Fruit fly (Drosophila melanogaster): ENCODE data around the gene CG31917.

Gene CG31917

DNA sequence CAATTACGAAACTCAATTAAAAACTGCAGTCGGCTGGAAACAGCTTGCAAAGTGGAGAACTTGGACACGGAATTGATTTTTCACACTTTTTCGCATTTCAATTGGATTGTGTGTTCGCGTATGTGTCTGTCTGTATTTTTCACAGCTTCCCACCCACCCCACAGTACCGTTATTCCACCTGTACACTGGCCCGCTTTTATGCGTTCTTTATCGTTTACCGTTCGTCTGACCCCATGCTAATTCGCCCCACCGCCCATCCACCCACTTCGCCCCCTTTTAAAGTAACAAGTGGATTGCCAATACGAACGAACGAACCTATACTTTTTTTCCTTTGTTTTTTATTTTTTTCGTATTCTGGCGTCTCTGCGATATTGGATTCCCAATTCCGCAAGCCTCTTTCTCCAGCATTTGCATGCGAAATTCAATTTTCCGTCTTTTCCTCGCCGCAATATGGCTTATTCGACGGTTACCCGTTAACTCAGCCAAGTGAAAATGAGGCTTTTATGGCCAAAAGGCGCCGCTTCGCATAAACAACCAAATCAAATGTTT is 28.5 kb downstream of the CG31917 start:
- TF ChIP-seq pan (optimal IDR thresholded peaks at IDR 0.05) (no peak), EcR (GFP tag; optimal IDR thresholded peaks at IDR 0.05) (no peak), CG8478 (optimal IDR thresholded peaks at IDR 0.05) (no peak), psq (optimal IDR thresholded peaks at IDR 0.05) (no peak), usp (GFP tag; optimal IDR thresholded peaks at IDR 0.05) (no peak), Dll (optimal IDR thresholded peaks at IDR 0.05) (no peak)

DNA sequence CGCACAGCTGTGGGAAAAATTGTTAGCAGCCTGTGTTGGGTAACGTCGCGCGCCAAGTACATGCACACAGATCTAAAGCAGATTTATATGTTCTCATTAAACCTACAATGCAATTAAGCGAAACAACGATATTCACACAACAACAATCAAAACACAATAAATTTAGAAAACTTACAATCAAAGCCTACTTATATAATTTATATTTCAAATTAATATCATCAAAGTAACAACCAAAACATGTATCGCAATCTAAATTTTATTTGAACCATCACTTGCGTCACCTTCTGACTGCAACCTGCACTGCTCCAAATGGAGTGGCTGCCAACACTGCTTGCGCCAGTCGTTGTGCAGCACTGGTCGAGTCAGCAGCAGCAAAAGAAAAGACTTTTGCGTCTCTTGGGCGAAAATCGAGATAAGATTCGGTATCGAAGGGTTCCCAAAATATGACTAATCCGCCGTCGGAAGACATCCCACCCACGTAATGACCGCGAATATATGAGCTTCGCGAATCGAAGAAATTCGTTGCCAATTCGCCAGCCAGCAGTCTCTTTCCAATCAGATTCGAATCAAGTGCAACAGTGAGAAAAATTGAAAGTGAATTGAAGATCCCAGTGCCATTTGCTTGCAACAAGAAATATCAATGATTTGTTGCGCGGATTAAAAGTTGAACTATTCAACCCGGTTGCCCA is 29.2 kb downstream of the CG31917 start, which contains the start of the genes CG8892 and CG34126:
CG8892 (minus strand) TSS at position 315 of the 689 bp plus-strand sequence.
CG34126 (plus strand) TSS at position 337 of the 689 bp plus-strand sequence.
- TF ChIP-seq usp (GFP tag; optimal IDR thresholded peaks at IDR 0.05) (no peak), CG8478 (optimal IDR thresholded peaks at IDR 0.05) (no peak), pan (optimal IDR thresholded peaks at IDR 0.05) (no peak), EcR (GFP tag; optimal IDR thresholded peaks at IDR 0.05) (no peak), Dll (optimal IDR thresholded peaks at IDR 0.05) (no peak), psq (optimal IDR thresholded peaks at IDR 0.05) (no peak)

DNA sequence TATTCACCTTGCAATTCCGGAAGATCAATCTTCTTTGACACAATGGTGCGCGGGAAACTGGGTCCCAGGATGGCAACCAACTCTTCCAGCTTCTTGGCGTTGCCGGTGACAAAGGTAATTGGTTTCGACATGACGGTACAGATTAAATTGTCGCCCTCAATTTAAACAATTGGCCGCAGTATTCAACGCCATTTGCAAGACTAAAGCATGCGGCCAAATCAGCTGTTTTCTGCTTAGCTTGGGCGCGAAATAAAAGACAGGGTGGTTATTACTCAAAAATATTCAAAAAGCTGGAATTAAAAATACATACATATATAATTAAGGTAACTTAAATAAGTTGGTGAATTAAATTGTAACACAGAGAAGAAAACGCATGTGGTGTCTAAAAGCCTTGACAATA is 31.5 kb downstream of the CG31917 start, which contains the start of gene CG8891:
CG8891 (minus strand) TSS at position 242 of the 400 bp plus-strand sequence.
- TF ChIP-seq CG8478 (optimal IDR thresholded peaks at IDR 0.05) (no peak), usp (GFP tag; optimal IDR thresholded peaks at IDR 0.05) (no peak), Dll (optimal IDR thresholded peaks at IDR 0.05) (no peak), EcR (GFP tag; optimal IDR thresholded peaks at IDR 0.05) (no peak), psq (optimal IDR thresholded peaks at IDR 0.05) (no peak), pan (optimal IDR thresholded peaks at IDR 0.05) (no peak)

DNA sequence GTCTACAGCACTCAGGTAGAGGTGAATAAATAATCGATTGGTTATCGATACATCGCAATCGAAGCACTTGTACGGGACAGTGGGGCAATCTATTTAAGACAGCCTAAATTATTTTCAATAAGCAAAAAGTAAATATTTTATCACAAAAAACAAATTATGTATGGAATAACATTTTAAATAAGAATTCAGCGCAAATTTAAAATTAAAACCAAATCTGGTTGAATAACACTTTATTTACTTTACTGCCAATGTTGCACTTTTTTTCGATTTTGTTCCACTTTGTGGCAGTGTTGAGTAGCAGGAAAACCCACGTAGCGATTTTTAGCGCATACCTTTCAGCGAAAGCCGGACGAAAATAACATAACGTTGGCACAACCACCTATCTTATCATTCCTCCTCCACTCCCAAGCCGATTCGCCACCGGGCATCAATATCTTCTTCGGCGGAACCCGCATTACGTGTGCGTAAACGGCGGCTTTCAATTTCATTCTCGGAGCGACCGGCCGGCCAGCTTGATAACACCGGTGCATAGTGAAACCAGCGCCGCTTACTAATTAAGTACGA is 33.6 kb downstream of the CG31917 start, which contains the start of the genes Gmd and CG3792:
Gmd (minus strand) TSS at position 36 of the 564 bp plus-strand sequence.
CG3792 (plus strand) TSS at position 325 of the 564 bp plus-strand sequence.
- TF ChIP-seq EcR (GFP tag; optimal IDR thresholded peaks at IDR 0.05), result no peak
- no peak for TF ChIP-seq usp (GFP tag; optimal IDR thresholded peaks at IDR 0.05)
- no peak for TF ChIP-seq CG8478 (optimal IDR thresholded peaks at IDR 0.05)
- no peak for TF ChIP-seq psq (optimal IDR thresholded peaks at IDR 0.05)
- no peak for TF ChIP-seq pan (optimal IDR thresholded peaks at IDR 0.05)
- no peak for TF ChIP-seq Dll (optimal IDR thresholded peaks at IDR 0.05)

DNA sequence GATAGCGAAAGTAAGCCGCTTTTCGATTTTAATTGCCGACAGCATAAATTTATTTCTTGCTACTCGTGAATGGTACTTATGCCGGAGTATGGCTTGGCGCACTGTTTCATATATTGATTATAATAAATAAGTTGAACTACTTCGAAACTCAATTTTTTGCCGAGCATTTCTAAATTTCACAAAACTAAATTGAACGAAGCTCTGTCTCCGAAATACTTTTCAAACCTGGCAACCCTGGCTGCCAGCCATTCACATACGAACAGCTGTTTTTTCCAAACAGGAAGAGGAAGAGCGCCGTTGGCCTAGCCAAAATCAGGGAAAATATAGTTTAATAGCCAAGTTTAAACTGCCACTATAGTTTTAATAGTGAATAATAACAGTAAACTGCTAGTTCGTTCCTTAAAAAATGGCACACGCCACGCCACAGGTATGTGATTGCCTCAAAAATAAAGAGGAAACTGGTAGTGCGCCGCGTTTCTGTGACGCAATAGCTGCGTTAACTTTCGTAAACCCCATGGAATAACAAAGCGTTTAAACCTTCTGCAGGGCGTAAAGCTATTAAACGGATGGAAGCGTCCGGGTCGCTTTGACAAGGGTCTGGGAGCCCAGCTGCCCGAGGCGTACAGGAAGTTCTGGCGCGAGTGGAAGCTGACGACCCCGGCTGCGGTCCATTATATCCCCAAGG is 36.8 kb downstream of the CG31917 start, which contains the start of gene mRpL28:
mRpL28 (plus strand) TSS at position 246 of the 685 bp plus-strand sequence.
- TF ChIP-seq CG8478 (optimal IDR thresholded peaks at IDR 0.05) (no peak), usp (GFP tag; optimal IDR thresholded peaks at IDR 0.05) (no peak), EcR (GFP tag; optimal IDR thresholded peaks at IDR 0.05) (no peak), Dll (optimal IDR thresholded peaks at IDR 0.05) (no peak), psq (optimal IDR thresholded peaks at IDR 0.05) (no peak), pan (optimal IDR thresholded peaks at IDR 0.05) (no peak)

DNA sequence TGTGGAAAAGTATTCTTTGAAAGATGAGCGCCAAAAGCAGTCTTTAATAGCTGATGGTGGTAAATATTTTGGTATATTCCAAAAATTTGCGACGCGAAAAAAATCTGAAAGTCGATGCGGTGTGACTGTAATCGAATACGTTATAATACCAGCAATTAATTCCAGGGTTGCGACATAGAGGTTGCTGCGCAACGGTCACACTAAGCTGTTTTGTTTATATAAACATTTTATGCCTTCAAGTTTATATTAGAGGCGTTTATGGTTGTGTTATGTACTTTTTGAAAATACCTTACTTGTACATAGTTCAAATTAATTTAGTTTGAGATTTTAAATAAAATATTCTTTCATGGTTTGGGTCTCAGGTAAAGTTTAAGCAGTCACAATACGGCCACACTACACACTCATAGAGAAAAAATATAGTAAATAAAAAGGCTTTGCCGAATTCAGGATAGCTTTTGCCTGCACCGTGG is 39.3 kb downstream of the CG31917 start, which contains the start of gene CG14043:
CG14043 (plus strand) TSS at position 374 of the 470 bp plus-strand sequence.
- TF ChIP-seq usp (GFP tag; optimal IDR thresholded peaks at IDR 0.05), result no peak
- TF ChIP-seq CG8478 (optimal IDR thresholded peaks at IDR 0.05), result no peak
- no peak for TF ChIP-seq pan (optimal IDR thresholded peaks at IDR 0.05)
- no peak for TF ChIP-seq psq (optimal IDR thresholded peaks at IDR 0.05)
- TF ChIP-seq Dll (optimal IDR thresholded peaks at IDR 0.05), result no peak
- TF ChIP-seq EcR (GFP tag; optimal IDR thresholded peaks at IDR 0.05), result no peak

DNA sequence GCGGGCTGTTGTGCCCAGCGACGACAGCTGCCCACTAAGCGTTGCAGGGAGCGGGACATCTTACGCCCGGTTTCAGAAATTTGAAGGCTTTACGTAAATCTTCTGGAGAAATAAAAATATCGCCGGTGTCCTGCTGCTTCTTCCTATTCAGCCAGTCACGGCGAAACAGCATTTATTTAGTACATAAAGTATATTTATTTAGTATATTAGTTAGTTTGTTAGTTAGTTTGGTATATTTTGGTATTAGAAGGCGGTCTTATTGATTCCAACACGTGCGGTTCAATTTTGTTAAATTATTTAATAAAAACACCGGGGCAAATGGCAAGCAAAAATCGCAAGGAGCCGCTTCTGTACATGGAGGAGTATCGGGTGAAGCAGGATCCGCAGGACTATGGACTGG is 41.9 kb downstream of the CG31917 start, which contains the start of the genes Scox and Polr1C:
Scox (minus strand) TSS at position 169 of the 400 bp plus-strand sequence.
Polr1C (plus strand) TSS at position 238 of the 400 bp plus-strand sequence.
- no peak for TF ChIP-seq psq (optimal IDR thresholded peaks at IDR 0.05)
- no peak for TF ChIP-seq Dll (optimal IDR thresholded peaks at IDR 0.05)
- no peak for TF ChIP-seq pan (optimal IDR thresholded peaks at IDR 0.05)
- TF ChIP-seq CG8478 (optimal IDR thresholded peaks at IDR 0.05), result no peak
- no peak for TF ChIP-seq EcR (GFP tag; optimal IDR thresholded peaks at IDR 0.05)

DNA sequence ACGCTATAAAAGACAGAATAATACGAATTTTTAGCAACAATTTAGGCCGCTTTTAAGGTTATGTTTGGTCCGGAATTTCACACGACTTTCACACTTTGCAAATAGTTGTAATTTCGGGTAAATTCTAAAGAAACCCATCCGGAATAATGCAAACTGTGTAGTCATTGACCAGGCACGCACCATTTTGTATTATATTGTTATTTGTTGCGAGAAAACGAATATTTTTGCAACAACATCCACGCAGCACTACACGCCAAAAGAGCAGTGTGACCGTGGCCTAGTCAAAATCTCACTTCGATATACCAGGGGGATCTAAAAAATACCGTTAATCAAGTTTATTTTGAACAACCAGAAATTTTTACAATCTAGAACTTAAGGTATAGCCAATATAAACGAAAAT is 43.1 kb downstream of the CG31917 start, which contains the start of gene eIF3i:
eIF3i (minus strand) TSS at position 265 of the 400 bp plus-strand sequence.
- no peak for TF ChIP-seq CG8478 (optimal IDR thresholded peaks at IDR 0.05)
- TF ChIP-seq pan (optimal IDR thresholded peaks at IDR 0.05), result no peak
- no peak for TF ChIP-seq EcR (GFP tag; optimal IDR thresholded peaks at IDR 0.05)
- TF ChIP-seq usp (GFP tag; optimal IDR thresholded peaks at IDR 0.05), result no peak
- TF ChIP-seq Dll (optimal IDR thresholded peaks at IDR 0.05), result no peak
- TF ChIP-seq psq (optimal IDR thresholded peaks at IDR 0.05), result no peak

DNA sequence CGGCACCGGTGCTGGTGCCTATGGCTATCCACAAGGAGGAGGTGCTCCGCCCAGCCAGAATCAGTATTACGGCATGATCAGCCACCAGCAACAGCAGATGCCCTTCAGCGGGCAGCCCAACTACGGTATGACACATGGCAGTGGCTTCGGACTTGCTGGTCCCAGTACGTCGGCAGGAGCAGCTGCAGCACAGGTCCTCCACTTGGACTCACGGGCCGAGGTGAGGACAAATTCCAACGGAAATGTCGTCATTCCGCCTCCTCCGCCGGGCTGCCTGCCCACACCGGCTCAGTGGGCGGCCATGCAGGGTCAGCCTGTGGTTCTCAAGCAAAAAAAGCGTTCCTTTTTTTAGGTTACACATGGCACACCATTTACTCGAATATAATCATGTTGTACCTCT is 44.7 kb downstream of the CG31917 start:
- TF ChIP-seq Dll (optimal IDR thresholded peaks at IDR 0.05) (no peak), pan (optimal IDR thresholded peaks at IDR 0.05) (no peak), usp (GFP tag; optimal IDR thresholded peaks at IDR 0.05) (no peak), psq (optimal IDR thresholded peaks at IDR 0.05) (no peak), EcR (GFP tag; optimal IDR thresholded peaks at IDR 0.05) (no peak), CG8478 (optimal IDR thresholded peaks at IDR 0.05) (no peak)

DNA sequence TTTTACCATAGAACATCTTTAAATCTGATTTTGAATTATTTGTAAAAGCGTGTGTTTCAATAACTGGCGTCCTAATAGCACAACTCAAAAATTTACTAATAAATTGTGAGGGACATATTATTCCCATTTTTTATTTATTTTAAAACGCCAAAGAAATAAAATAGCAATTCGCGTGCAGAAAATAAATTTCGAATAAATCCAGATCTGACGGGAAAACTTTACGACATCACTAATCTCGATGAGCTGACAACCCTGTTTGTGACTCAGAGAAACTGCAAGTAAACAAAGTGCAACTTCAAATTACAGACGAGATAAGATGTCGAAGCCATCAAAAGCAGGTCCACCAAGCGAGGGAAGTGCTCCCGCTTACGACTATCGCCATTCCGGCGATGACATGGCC is 45.2 kb downstream of the CG31917 start, which contains the start of gene CG34125:
CG34125 (plus strand) TSS at position 254 of the 400 bp plus-strand sequence.
- TF ChIP-seq Dll (optimal IDR thresholded peaks at IDR 0.05), result no peak
- TF ChIP-seq EcR (GFP tag; optimal IDR thresholded peaks at IDR 0.05), result no peak
- TF ChIP-seq pan (optimal IDR thresholded peaks at IDR 0.05), result no peak
- no peak for TF ChIP-seq psq (optimal IDR thresholded peaks at IDR 0.05)
- TF ChIP-seq CG8478 (optimal IDR thresholded peaks at IDR 0.05), result no peak
- no peak for TF ChIP-seq usp (GFP tag; optimal IDR thresholded peaks at IDR 0.05)
